Fruit fly (Drosophila melanogaster): ENCODE measurements around the gene CG14834.

DNA sequence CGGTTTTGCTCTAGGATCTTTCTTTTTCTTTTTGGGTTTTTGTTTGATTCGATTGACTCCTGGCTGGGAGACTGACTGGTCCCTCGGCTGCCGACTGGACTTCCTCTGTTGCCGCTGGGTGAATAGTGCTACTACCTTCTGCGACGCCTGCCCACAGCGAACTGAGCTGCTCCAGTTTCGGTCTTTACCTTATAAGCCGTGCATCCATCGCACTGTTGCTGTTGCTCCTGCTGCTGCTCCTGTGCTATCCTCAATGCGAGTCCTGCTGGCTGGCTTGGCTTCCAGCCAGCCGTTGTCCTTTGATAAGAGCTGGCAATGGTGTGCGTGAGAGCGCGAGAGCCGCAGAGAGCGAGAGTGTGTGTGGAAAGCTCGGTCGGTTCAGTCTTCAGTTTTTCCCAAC, 34.2 kb downstream of the CG14834 start, which contains the start of gene unc-13-4A:
- no peak for TF ChIP-seq psq (optimal IDR thresholded peaks at IDR 0.05)
- TF ChIP-seq h (optimal IDR thresholded peaks at IDR 0.05): no peak
